Worm (Caenorhabditis elegans) whole organism, early embryonic: ENCODE measurements around the gene ndub-8.

ENCODE experiments used
- B0310.2 ChIP-seq: sonication (generic microtip); optimal IDR thresholded peaks from 2 replicates; lab custom pipeline; 2016; ENCODE audit warnings: mild to moderate bottlenecking, missing genetic modification characterization, missing compliant biosample characterization
- F13C5.2 ChIP-seq: sonication (generic microtip); optimal IDR thresholded peaks from 2 replicates; lab custom pipeline; 2017; ENCODE audit warnings: mild to moderate bottlenecking, missing genetic modification characterization, inconsistent platforms, missing compliant biosample characterization
- aly-1 ChIP-seq: sonication (generic microtip); optimal IDR thresholded peaks from 2 replicates; lab custom pipeline; 2016; ENCODE audit warnings: missing genetic modification characterization, missing compliant biosample characterization
- ama-1 ChIP-seq: fragments of 150-350 bp; optimal IDR thresholded peaks from 2 replicates; lab custom pipeline; 2014
- ceh-13 ChIP-seq: fragments of 200-800 bp; sonication (Bioruptor generic); optimal IDR thresholded peaks from 2 replicates; lab custom pipeline; 2018; ENCODE audit warnings: mild to moderate bottlenecking, missing genetic modification characterization, missing compliant biosample characterization
- ceh-36 ChIP-seq: sonication (generic microtip); optimal IDR thresholded peaks from 2 replicates; lab custom pipeline; 2016; ENCODE audit warnings: missing genetic modification characterization, inconsistent platforms, missing compliant biosample characterization
- ets-7 ChIP-seq: sonication (generic microtip); optimal IDR thresholded peaks from 2 replicates; lab custom pipeline; 2016; ENCODE audit warnings: missing genotype, missing genetic modification characterization, missing compliant biosample characterization
- flt-1 ChIP-seq: fragments of 200-800 bp; sonication (Bioruptor generic); IDR thresholded peaks from 2 replicates; pipeline ENCODE4 v1.3.6; 2022; ENCODE audit warnings: missing genetic modification characterization, missing compliant biosample characterization
- hmbx-1 ChIP-seq: sonication (generic microtip); optimal IDR thresholded peaks from 2 replicates; lab custom pipeline; 2016; ENCODE audit warnings: mild to moderate bottlenecking, missing genetic modification characterization, missing compliant biosample characterization
- hmg-4 ChIP-seq: fragments of 200-800 bp; sonication (Bioruptor generic); optimal IDR thresholded peaks from 2 replicates; lab custom pipeline; 2018; ENCODE audit warnings: mild to moderate bottlenecking, missing genetic modification characterization, missing compliant biosample characterization
- hnd-1 ChIP-seq: sonication (generic microtip); optimal IDR thresholded peaks from 2 replicates; lab custom pipeline; 2016; ENCODE audit warnings: missing genetic modification characterization, missing compliant biosample characterization
- pes-1 ChIP-seq: fragments of 200-800 bp; sonication (Bioruptor generic); IDR thresholded peaks from 2 replicates; pipeline ENCODE4 v1.3.6; 2022; ENCODE audit warnings: missing genetic modification reagents, missing genetic modification characterization, missing compliant biosample characterization
- scrt-1 ChIP-seq: fragments of 200-800 bp; sonication (Bioruptor generic); IDR thresholded peaks from 2 replicates; pipeline ENCODE4 v1.3.6; 2022; ENCODE audit warnings: missing genetic modification characterization, missing compliant biosample characterization
- sea-1 ChIP-seq: fragments of 200-800 bp; sonication (Bioruptor generic); conservative IDR thresholded peaks from 2 replicates; pipeline ENCODE4 v1.3.6; 2022; ENCODE audit warnings: missing genetic modification characterization, missing compliant biosample characterization
- tbx-11 ChIP-seq: fragments of 200-800 bp; sonication (Bioruptor generic); IDR thresholded peaks from 2 replicates; pipeline ENCODE4 v1.3.6; 2022; ENCODE audit warnings: missing genetic modification characterization, missing compliant biosample characterization
- tbx-37 ChIP-seq: fragments of 200-800 bp; sonication (Bioruptor generic); conservative IDR thresholded peaks from 2 replicates; pipeline ENCODE4 v1.3.6; 2022; ENCODE audit warnings: missing genetic modification reagents, missing genetic modification characterization, missing compliant biosample characterization
- tra-4 ChIP-seq: sonication (generic microtip); optimal IDR thresholded peaks from 2 replicates; lab custom pipeline; 2017; ENCODE audit warnings: missing genetic modification characterization, missing compliant biosample characterization

The ndub-8 gene

DNA sequence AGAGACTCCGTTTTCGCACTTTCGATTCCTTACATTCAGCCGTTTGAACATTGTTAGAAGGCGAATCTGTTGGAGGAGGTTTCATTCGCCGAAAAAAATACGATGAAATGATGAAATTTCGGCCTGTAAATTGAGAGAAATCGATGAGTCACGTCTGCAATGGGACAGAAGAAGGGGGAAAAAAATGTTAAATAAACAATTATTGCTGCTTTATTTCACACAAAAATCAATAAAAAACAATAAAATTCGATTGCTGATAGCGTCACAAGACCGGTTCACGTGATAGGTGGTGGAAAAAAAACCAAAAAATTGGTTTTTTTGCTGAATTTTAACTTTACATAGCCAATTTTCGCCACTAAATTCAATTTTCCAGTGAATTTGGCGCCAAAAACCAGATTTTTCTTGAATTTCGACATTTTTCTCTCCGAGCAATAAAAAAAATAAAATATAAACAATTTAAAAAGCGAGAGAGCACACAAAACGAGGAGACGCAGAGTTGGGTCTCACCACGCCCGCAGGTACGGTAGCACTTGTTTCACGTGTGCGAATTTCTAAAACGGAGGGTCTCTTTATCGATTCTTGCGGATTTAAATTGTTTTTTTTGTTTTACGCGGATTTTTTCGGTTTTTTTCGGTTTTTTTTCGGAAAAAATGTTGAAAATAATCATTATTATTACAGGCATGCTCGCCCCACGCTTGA lies at the start of gene ndub-8, which contains the start of gene cup-14:
ndub-8 (plus strand) TSS at position 679 of the 699 bp plus-strand sequence.
cup-14 (minus strand) TSS at position 51 of the 699 bp plus-strand sequence.
- TF ChIP-seq aly-1: no peak
- TF ChIP-seq ceh-13: no peak
- peak; percentile 58 for TF ChIP-seq F13C5.2 (tag; lab: Kevin White, UChicago)

DNA sequence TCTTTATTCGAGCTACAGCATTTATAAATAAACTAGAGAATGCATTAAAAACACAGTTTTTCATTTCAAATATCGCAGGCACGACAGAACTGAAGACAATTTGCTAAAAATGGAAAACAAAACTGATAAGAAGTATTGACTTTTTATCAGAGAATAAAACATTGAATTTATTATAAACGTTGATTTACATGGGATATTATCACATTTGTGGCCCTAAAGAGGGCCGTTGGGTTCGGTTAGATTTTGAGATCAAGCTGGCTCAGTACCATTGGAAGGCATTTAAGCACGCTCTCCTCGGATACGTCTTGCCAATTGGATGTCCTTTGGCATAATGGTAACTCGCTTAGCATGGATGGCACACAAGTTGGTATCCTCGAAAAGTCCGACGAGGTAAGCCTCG lies 48.1 kb upstream of the ndub-8 start:
- peak; percentile 65 for TF ChIP-seq pes-1 (GFP tag; lab: Robert Waterston, UW)

DNA sequence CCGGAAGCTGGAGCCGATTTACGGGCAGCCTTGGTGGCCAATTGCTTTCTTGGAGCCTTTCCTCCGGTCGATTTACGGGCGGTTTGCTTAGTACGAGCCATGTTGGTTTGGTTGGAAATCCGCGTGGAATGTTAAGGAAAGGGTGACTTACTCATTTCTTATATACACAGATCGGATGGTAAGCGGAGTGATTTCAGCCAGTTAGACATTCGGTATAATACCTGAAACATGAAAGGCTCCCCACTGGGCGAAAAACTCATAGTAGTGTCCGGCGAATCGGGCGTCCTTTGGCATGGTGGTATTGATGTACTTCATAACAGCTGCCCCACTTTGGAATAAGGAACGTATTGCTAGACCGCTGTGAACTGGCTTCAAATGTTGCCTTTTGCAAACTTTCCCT lies 44.1 kb upstream of the ndub-8 start, which contains the start of gene his-42:
his-42 (minus strand) TSS at position 101 of the 400 bp plus-strand sequence.
- TF ChIP-seq flt-1 (GFP tag; lab: Robert Waterston, UW): no peak
- no peak for TF ChIP-seq scrt-1
- no peak for TF ChIP-seq tbx-37
- no peak for TF ChIP-seq B0310.2
- no peak for TF ChIP-seq ceh-13
- no peak for TF ChIP-seq ama-1 (lab: Kevin White, UChicago)
- TF ChIP-seq aly-1: no peak
- no peak for TF ChIP-seq sea-1
- no peak for TF ChIP-seq ets-7 (tag; lab: Kevin White, UChicago)
- no peak for TF ChIP-seq F13C5.2 (tag; lab: Kevin White, UChicago)
- TF ChIP-seq hmg-4 (GFP tag; lab: Kevin White, UChicago): no peak
- TF ChIP-seq tra-4: no peak
- no peak for TF ChIP-seq tbx-11 (GFP tag; lab: Robert Waterston, UW)
- TF ChIP-seq hmbx-1 (tag; lab: Kevin White, UChicago): no peak
- no peak for TF ChIP-seq pes-1 (GFP tag; lab: Robert Waterston, UW)
- no peak for TF ChIP-seq ceh-36 (tag; lab: Kevin White, UChicago)
- TF ChIP-seq hnd-1 (tag; lab: Kevin White, UChicago): no peak

DNA sequence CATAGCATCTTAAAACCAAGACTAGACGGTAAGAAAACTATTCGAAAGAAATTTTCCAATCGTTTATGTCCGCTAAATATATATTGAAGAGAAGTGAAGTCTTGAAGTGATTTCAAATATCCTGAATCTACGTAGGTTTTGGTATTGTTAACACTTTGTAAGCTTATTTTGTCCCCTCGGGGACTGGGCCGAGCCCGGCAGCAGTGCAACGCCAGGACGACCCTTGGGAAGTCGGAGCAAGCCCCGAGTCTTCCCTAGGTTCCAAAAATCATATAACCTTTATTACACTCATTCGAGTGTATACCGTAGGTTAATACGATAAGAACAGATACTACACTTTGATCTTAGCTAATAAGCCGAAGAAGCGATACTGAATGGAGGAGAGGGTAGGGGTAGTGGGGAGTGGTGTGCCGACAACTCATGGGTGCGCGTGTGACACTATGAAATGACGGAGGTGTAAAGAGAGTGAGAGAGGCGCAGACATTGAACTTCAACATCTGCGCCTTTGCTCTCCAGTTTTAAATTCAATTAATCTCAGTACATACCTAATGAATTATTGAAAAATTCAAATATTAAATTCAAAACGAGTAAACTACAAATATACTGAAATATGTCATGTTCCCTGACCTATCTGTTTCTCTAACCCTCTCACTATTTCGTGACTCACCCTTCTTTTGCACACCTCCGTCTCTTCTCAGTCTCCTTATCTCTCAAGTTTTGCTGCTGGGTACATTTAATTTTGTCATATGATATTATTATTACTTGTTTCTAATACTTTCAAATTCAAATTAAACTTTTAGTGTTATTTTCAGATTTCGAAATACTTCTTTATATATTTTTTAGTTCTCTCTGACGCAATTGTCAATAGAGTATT lies 43.3 kb upstream of the ndub-8 start:
- TF ChIP-seq hmg-4 (GFP tag; lab: Kevin White, UChicago) (peak; percentile 6), sea-1 (0 out of 2 replicates have a peak, but pooled peaks have one; percentile 24), pes-1 (GFP tag; lab: Robert Waterston, UW) (0 out of 2 replicates have a peak, but pooled peaks have one; percentile 37)

DNA sequence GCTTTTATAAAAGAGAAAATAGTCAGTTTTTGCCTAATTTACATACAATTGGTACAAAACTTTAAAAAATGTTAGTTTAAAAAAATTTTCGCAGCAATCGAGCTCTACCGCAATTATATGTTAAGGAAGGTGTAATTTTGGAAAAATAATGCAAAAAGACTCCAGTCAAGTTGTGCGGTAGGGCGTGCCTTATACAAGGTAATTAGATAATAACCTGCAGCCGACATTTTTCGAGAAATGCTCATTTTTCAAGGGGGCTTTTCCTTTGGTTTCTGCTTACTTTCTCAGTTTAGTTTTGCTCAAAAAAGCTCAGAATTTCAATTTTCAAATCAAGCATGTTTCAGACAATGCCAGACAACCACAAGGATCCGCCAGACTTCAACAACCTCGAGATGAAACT lies 42.4 kb upstream of the ndub-8 start, which contains the start of gene F08G2.4:
F08G2.4 (plus strand) TSS at position 348 of the 400 bp plus-strand sequence.
- TF ChIP-seq scrt-1 (no peak), flt-1 (GFP tag; lab: Robert Waterston, UW) (no peak), tbx-11 (GFP tag; lab: Robert Waterston, UW) (no peak), ama-1 (lab: Kevin White, UChicago) (no peak), hmbx-1 (tag; lab: Kevin White, UChicago) (no peak), tbx-37 (no peak)

DNA sequence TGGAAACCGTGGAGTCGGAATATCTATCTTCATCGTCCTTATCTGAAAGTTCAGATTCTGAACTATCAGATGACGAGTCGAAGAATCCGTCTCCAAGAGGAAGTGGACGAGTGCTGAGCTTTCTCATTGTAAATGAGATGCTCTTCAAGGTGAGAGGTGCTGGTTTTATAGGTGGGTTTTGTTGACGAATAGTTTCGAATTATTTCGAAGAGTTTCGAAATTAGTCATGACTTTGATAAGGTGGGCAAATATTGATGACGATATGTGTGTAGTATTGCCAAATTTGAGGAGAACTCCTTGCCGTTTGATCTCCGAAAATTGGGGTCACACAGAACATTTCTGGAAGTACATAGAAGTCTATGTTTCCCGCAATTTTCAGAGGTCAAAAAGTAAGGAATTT lies 39.2 kb upstream of the ndub-8 start, which contains the start of gene F08G2.5:
F08G2.5 (minus strand) TSS at position 127 of the 400 bp plus-strand sequence.
- TF ChIP-seq scrt-1 (no peak), sea-1 (no peak), hnd-1 (tag; lab: Kevin White, UChicago) (no peak), tra-4 (no peak), tbx-11 (GFP tag; lab: Robert Waterston, UW) (no peak), pes-1 (GFP tag; lab: Robert Waterston, UW) (no peak), F13C5.2 (tag; lab: Kevin White, UChicago) (no peak), tbx-37 (no peak), hmg-4 (GFP tag; lab: Kevin White, UChicago) (no peak), B0310.2 (no peak), ceh-13 (no peak), ets-7 (tag; lab: Kevin White, UChicago) (no peak), ceh-36 (tag; lab: Kevin White, UChicago) (no peak), aly-1 (no peak), flt-1 (GFP tag; lab: Robert Waterston, UW) (no peak), hmbx-1 (tag; lab: Kevin White, UChicago) (no peak), ama-1 (lab: Kevin White, UChicago) (no peak)

DNA sequence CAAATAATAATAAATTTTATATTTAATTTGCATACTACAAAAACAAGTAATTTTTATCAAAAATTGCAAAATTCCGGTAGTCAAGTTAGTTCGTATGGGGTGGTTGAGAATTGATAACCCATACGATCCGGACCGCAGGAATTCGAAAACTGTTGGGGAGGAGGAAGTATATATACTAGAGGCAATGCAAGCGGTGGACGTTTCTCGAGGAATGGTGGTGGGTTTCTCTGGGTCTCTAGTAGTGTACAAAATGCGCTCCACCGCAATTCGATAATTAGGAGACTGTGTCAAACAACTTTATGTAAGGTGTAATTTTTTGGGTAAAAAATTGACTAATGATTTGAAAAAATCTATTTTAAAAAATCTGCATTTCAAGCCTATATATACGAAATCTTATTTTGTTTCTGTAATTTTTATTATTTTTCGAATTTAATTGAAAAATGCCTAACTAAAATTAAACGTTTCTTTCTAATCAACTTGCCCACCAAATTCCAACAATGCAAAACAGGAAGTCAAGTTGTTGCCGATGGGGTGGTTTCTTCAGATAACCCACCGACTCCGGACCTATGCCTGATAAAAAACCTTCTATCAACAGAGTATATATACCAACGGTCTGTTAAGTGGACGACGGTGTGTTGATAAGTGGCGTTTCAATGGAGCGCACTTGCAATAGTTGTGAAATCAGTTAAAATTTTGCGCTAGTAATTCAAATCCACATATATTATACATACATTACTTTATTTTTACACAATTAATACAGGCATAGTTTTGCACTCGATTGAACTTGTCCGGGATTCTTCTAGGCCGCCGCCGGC lies 38.1 kb upstream of the ndub-8 start:
- TF ChIP-seq hmg-4 (GFP tag; lab: Kevin White, UChicago) (peak; percentile 91), F13C5.2 (tag; lab: Kevin White, UChicago) (peak; percentile 85), aly-1 (peak; percentile 32), tra-4 (no peak), tbx-11 (GFP tag; lab: Robert Waterston, UW) (peak; percentile 82), ceh-36 (tag; lab: Kevin White, UChicago) (peak; percentile 72), B0310.2 (peak; percentile 67), sea-1 (peak; percentile 89), flt-1 (GFP tag; lab: Robert Waterston, UW) (peak; percentile 81), tbx-37 (peak; percentile 74), scrt-1 (peak; percentile 84), ama-1 (lab: Kevin White, UChicago) (no peak), ceh-13 (peak; percentile 60), hmbx-1 (tag; lab: Kevin White, UChicago) (peak; percentile 30), ets-7 (tag; lab: Kevin White, UChicago) (peak; percentile 53), hnd-1 (tag; lab: Kevin White, UChicago) (peak; percentile 63), pes-1 (GFP tag; lab: Robert Waterston, UW) (peak; percentile 88)
